Worm (Caenorhabditis elegans) whole organism, young adult: Measurements from ENCODE around the gene ZK353.3.

Experiments used
- B0019.2 ChIP-seq: fragments of 200-800 bp; sonication (Bioruptor generic); conservative IDR thresholded peaks from 2 replicates; pipeline ENCODE4 v1.3.6; 2022; ENCODE audit warnings: missing genetic modification reagents, missing genetic modification characterization, missing compliant biosample characterization
- B0035.1 ChIP-seq: sonication (generic microtip); optimal IDR thresholded peaks from 2 replicates; lab custom pipeline; 2016; ENCODE audit warnings: missing genetic modification characterization, mild to moderate bottlenecking, missing compliant biosample characterization, missing genotype, missing genetic modification reagents
- D2030.7 ChIP-seq: fragments of 200-800 bp; sonication (Bioruptor generic); IDR thresholded peaks from 2 replicates; pipeline ENCODE4 v1.3.6; 2022; ENCODE audit warnings: missing genetic modification reagents, missing genetic modification characterization, missing compliant biosample characterization
- F23B12.7 ChIP-seq: sonication (generic microtip); optimal IDR thresholded peaks from 2 replicates; lab custom pipeline; 2017; ENCODE audit warnings: missing genetic modification characterization, mild to moderate bottlenecking, missing compliant biosample characterization, antibody characterized with exemption, moderate library complexity; ENCODE audit not compliant: insufficient read depth
- F33H1.4 ChIP-seq: fragments of 200-800 bp; sonication (Bioruptor generic); IDR thresholded peaks from 2 replicates; pipeline ENCODE4 v1.3.6; 2022; ENCODE audit warnings: missing genetic modification reagents, missing genetic modification characterization, missing compliant biosample characterization
- F52B5.7 ChIP-seq: sonication (generic microtip); optimal IDR thresholded peaks from 2 replicates; lab custom pipeline; 2016; ENCODE audit warnings: mild to moderate bottlenecking, missing genetic modification characterization, missing compliant biosample characterization
- F57A8.1 ChIP-seq: fragments of 200-800 bp; sonication (Bioruptor generic); optimal IDR thresholded peaks from 2 replicates; lab custom pipeline; 2018; ENCODE audit warnings: mild to moderate bottlenecking, missing genetic modification characterization, moderate library complexity, missing compliant biosample characterization
- K11D2.4 ChIP-seq: fragments of 200-800 bp; sonication (Bioruptor generic); IDR thresholded peaks from 2 replicates; pipeline ENCODE4 v1.3.6; 2022; ENCODE audit warnings: missing genetic modification reagents, missing genetic modification characterization, missing compliant biosample characterization
- K12H6.12 ChIP-seq: fragments of 200-800 bp; sonication (Bioruptor generic); optimal IDR thresholded peaks from 2 replicates; lab custom pipeline; 2018; ENCODE audit warnings: mild to moderate bottlenecking, missing genetic modification characterization, missing compliant biosample characterization
- Y67H2A.10 ChIP-seq: fragments of 200-800 bp; sonication (Bioruptor generic); conservative IDR thresholded peaks from 2 replicates; pipeline ENCODE4 v1.3.6; 2022; ENCODE audit warnings: missing genetic modification reagents, missing genetic modification characterization, missing compliant biosample characterization
- Y79H2A.3 ChIP-seq: fragments of 200-800 bp; sonication (Bioruptor generic); conservative IDR thresholded peaks from 2 replicates; pipeline ENCODE4 v1.3.6; 2022; ENCODE audit warnings: missing genetic modification reagents, missing genetic modification characterization, missing compliant biosample characterization
- aptf-2 ChIP-seq: fragments of 200-800 bp; sonication (Bioruptor generic); conservative IDR thresholded peaks from 2 replicates; pipeline ENCODE4 v1.3.6; 2022; ENCODE audit warnings: missing genetic modification reagents, missing genetic modification characterization, missing compliant biosample characterization
- attf-5 ChIP-seq: fragments of 200-800 bp; sonication (Bioruptor generic); optimal IDR thresholded peaks from 2 replicates; lab custom pipeline; 2018; ENCODE audit warnings: mild to moderate bottlenecking, missing genetic modification characterization, missing compliant biosample characterization
- cebp-1 ChIP-seq, 2 experiments: fragments of 200-800 bp in 1 of 2; sonication (Bioruptor generic) in 1 of 2; sonication (generic microtip) in 1 of 2; IDR thresholded peaks in 1 of 2; optimal IDR thresholded peaks in 1 of 2; 2 replicates each; pipeline versions ENCODE4 v1.3.6 to Lab custom; 2017 to 2022; ENCODE audit warnings: missing compliant biosample characterization in 2 of 2, missing genetic modification characterization in 2 of 2, mild to moderate bottlenecking in 1 of 2, missing genetic modification reagents in 1 of 2, moderate library complexity in 1 of 2
- cebp-2 ChIP-seq: fragments of 200-800 bp; sonication (Bioruptor generic); IDR thresholded peaks from 2 replicates; pipeline ENCODE4 v1.3.6; 2022; ENCODE audit warnings: missing genetic modification characterization, missing compliant biosample characterization
- ceh-27 ChIP-seq: fragments of 200-800 bp; sonication (Bioruptor generic); optimal IDR thresholded peaks from 2 replicates; lab custom pipeline; 2018; ENCODE audit warnings: mild to moderate bottlenecking, missing genetic modification characterization, moderate library complexity, missing compliant biosample characterization
- ceh-40 ChIP-seq: fragments of 200-800 bp; sonication (Bioruptor generic); IDR thresholded peaks from 2 replicates; pipeline ENCODE4 v1.3.6; 2022; ENCODE audit warnings: missing genetic modification characterization, missing compliant biosample characterization
- dox-1 ChIP-seq: fragments of 200-800 bp; sonication (Bioruptor generic); IDR thresholded peaks from 2 replicates; pipeline ENCODE4 v1.3.6; 2022; ENCODE audit warnings: missing genetic modification reagents, missing genetic modification characterization, missing compliant biosample characterization
- dpff-1 ChIP-seq: sonication (generic microtip); optimal IDR thresholded peaks from 2 replicates; lab custom pipeline; 2017; ENCODE audit warnings: mild to moderate bottlenecking, missing genetic modification characterization, missing compliant biosample characterization
- efl-1 ChIP-seq: fragments of 150-350 bp; optimal IDR thresholded peaks from 2 replicates; lab custom pipeline; 2014; ENCODE audit warnings: missing biosample characterization, missing genetic modification reagents, missing genetic modification characterization
- gei-17 ChIP-seq: fragments of 200-800 bp; sonication (Bioruptor generic); optimal IDR thresholded peaks from 2 replicates; lab custom pipeline; 2018; ENCODE audit warnings: mild to moderate bottlenecking, missing genetic modification characterization, missing compliant biosample characterization
- him-1 ChIP-seq: sonication (generic microtip); optimal IDR thresholded peaks from 2 replicates; lab custom pipeline; 2016; ENCODE audit warnings: missing genotype, missing genetic modification reagents, missing genetic modification characterization, missing compliant biosample characterization
- hlh-12 ChIP-seq: sonication (generic microtip); optimal IDR thresholded peaks from 2 replicates; lab custom pipeline; 2016; ENCODE audit warnings: missing genetic modification characterization, missing compliant biosample characterization
- hlh-26 ChIP-seq: fragments of 200-800 bp; sonication (Bioruptor generic); conservative IDR thresholded peaks from 2 replicates; pipeline ENCODE4 v1.3.6; 2022; ENCODE audit warnings: missing genetic modification reagents, missing genetic modification characterization, missing compliant biosample characterization
- hmg-1.2 ChIP-seq: fragments of 200-800 bp; sonication (Bioruptor generic); IDR thresholded peaks from 2 replicates; pipeline ENCODE4 v1.3.6; 2022; ENCODE audit warnings: missing genetic modification reagents, missing genetic modification characterization, missing compliant biosample characterization
- hsf-1 ChIP-seq: fragments of 200-800 bp; sonication (Bioruptor generic); IDR thresholded peaks from 2 replicates; pipeline ENCODE4 v1.3.6; 2022; ENCODE audit warnings: missing genetic modification reagents, missing genetic modification characterization, missing compliant biosample characterization
- let-607 ChIP-seq, 2 experiments: fragments of 200-800 bp in 1 of 2; sonication (Bioruptor generic) in 1 of 2; sonication (generic microtip) in 1 of 2; optimal IDR thresholded peaks; 2 replicates each; lab custom pipeline; 2016 to 2018; ENCODE audit warnings: mild to moderate bottlenecking in 2 of 2, missing compliant biosample characterization in 2 of 2, missing genetic modification characterization in 2 of 2, moderate library complexity in 2 of 2, missing genotype in 1 of 2
- madf-10 ChIP-seq: sonication (generic microtip); optimal IDR thresholded peaks from 2 replicates; lab custom pipeline; 2016; ENCODE audit warnings: mild to moderate bottlenecking, missing genetic modification characterization, missing compliant biosample characterization
- madf-6 ChIP-seq: fragments of 200-800 bp; sonication (Bioruptor generic); IDR thresholded peaks from 2 replicates; pipeline ENCODE4 v1.3.6; 2022; ENCODE audit warnings: missing genetic modification reagents, missing genetic modification characterization, missing compliant biosample characterization
- madf-8 ChIP-seq: fragments of 200-800 bp; sonication (Bioruptor generic); conservative IDR thresholded peaks from 2 replicates; pipeline ENCODE4 v1.3.6; 2022; ENCODE audit warnings: missing genetic modification reagents, missing genetic modification characterization, missing compliant biosample characterization
- mxl-1 ChIP-seq: sonication (generic microtip); optimal IDR thresholded peaks from 2 replicates; lab custom pipeline; 2016; ENCODE audit warnings: missing genetic modification characterization, missing compliant biosample characterization
- nfya-2 ChIP-seq: fragments of 200-800 bp; sonication (Bioruptor generic); IDR thresholded peaks from 2 replicates; pipeline ENCODE4 v1.3.6; 2022; ENCODE audit warnings: missing genetic modification reagents, missing genetic modification characterization, missing compliant biosample characterization
- nfyb-1 ChIP-seq: fragments of 200-800 bp; sonication (Bioruptor generic); IDR thresholded peaks from 2 replicates; pipeline ENCODE4 v1.3.6; 2022; ENCODE audit warnings: missing genetic modification reagents, missing genetic modification characterization, missing compliant biosample characterization
- nhr-120 ChIP-seq: fragments of 200-800 bp; sonication (Bioruptor generic); IDR thresholded peaks from 2 replicates; pipeline ENCODE4 v1.3.6; 2022; ENCODE audit warnings: missing genetic modification characterization, missing compliant biosample characterization
- nhr-27 ChIP-seq: fragments of 200-800 bp; sonication (Bioruptor generic); optimal IDR thresholded peaks from 2 replicates; lab custom pipeline; 2018; ENCODE audit warnings: mild to moderate bottlenecking, missing genetic modification characterization, moderate library complexity, missing compliant biosample characterization
- nhr-80 ChIP-seq: sonication (generic microtip); optimal IDR thresholded peaks from 2 replicates; lab custom pipeline; 2016; ENCODE audit warnings: missing genetic modification characterization, missing compliant biosample characterization
- pha-4 ChIP-seq: fragments of 150-350 bp; sonication (generic microtip); optimal IDR thresholded peaks from 2 replicates; lab custom pipeline; 2014; ENCODE audit warnings: missing biosample characterization, missing genetic modification reagents, missing genetic modification characterization
- rec-8 ChIP-seq, 2 experiments: sonication (generic microtip); optimal IDR thresholded peaks; 2 replicates each; lab custom pipeline; 2016; ENCODE audit warnings: mild to moderate bottlenecking in 2 of 2, missing genetic modification characterization in 2 of 2, missing genetic modification reagents in 2 of 2, missing genotype in 2 of 2, missing biosample characterization in 1 of 2, missing compliant biosample characterization in 1 of 2, moderate library complexity in 1 of 2
- rpc-1 ChIP-seq, 2 experiments: fragments of 150-350 bp in 1 of 2; sonication (generic microtip) in 1 of 2; optimal IDR thresholded peaks; 2 replicates each; lab custom pipeline; 2014 to 2018; ENCODE audit warnings: missing biosample characterization in 1 of 2, missing genetic modification characterization in 1 of 2, missing genetic modification reagents in 1 of 2, missing genotype in 1 of 2
- sea-2 ChIP-seq: fragments of 200-800 bp; sonication (Bioruptor generic); IDR thresholded peaks from 2 replicates; pipeline ENCODE4 v1.3.6; 2022; ENCODE audit warnings: missing genetic modification characterization, missing compliant biosample characterization
- snpc-4 ChIP-seq, 5 experiments: fragments of 150-350 bp in 1 of 5; sonication (generic microtip) in 4 of 5; optimal IDR thresholded peaks; 2 replicates each; lab custom pipeline; 2014 to 2018; ENCODE audit warnings: missing genetic modification characterization in 5 of 5, missing biosample characterization in 3 of 5, antibody characterized with exemption in 2 of 5, mild to moderate bottlenecking in 2 of 5, missing compliant biosample characterization in 2 of 5, missing genotype in 2 of 5, moderate library complexity in 2 of 5, missing genetic modification reagents in 1 of 5
- tbp1 ChIP-seq: fragments of 200-800 bp; sonication (Bioruptor generic); optimal IDR thresholded peaks from 2 replicates; lab custom pipeline; 2018; ENCODE audit warnings: mild to moderate bottlenecking, missing genetic modification characterization, missing compliant biosample characterization
- tbx-9 ChIP-seq: sonication (generic microtip); optimal IDR thresholded peaks from 2 replicates; lab custom pipeline; 2016; ENCODE audit warnings: borderline replicate concordance, missing genetic modification characterization, inconsistent platforms, missing compliant biosample characterization
- tlf-1 ChIP-seq: fragments of 200-800 bp; sonication (Bioruptor generic); optimal IDR thresholded peaks from 2 replicates; lab custom pipeline; 2018; ENCODE audit warnings: mild to moderate bottlenecking, missing genetic modification characterization, missing compliant biosample characterization
- unc-62 ChIP-seq: fragments of 150-350 bp; optimal IDR thresholded peaks from 2 replicates; lab custom pipeline; 2014; ENCODE audit warnings: missing biosample characterization, missing genetic modification reagents, missing genetic modification characterization
- zfh-2 ChIP-seq: fragments of 200-800 bp; sonication (Bioruptor generic); conservative IDR thresholded peaks from 2 replicates; pipeline ENCODE4 v1.3.6; 2022; ENCODE audit warnings: missing genetic modification reagents, missing genetic modification characterization, missing compliant biosample characterization
- zim-3 ChIP-seq: sonication (generic microtip); optimal IDR thresholded peaks from 2 replicates; lab custom pipeline; 2017; ENCODE audit warnings: mild to moderate bottlenecking, missing genetic modification characterization, moderate library complexity, missing compliant biosample characterization

ZK353.3 gene

DNA sequence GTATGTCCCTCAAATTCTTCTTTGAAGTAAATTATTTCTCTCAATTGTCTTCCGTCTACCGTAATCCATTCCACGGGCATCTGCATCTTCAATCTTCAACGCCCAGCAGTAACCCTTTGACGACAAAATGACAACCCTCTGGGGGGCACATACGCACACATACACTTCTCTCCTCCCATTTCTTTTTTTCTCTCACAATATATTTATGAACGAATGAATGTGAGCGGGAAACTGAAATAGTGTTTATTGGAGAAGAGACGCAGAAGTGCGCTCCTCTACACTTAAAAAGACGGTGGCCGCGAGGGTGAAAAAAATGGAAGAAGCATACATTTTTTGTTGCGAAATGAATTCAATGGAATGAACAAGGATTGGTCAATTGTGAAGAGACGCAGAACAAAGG is 16.2 kb downstream of the ZK353.3 start (continued):
- TF ChIP-seq dox-1 (GFP tag; lab: Robert Waterston, UW) (peak; percentile 80; the same call in 1 of the 2 replicates), B0035.1 (no peak), madf-10 (tag; lab: Kevin White, UChicago) (peak; percentile 3), nhr-80 (tag; lab: Kevin White, UChicago) (peak; percentile 96), unc-62 (GFP tag; lab: Kevin White, UChicago) (no peak), ceh-27 (GFP tag; lab: Kevin White, UChicago) (peak; percentile 35), let-607 (tag; optimal IDR thresholded peaks at IDR 0.05; lab: Kevin White, UChicago) (peak; percentile 10 to 15), ceh-40 (GFP tag; lab: Robert Waterston, UW) (no peak), zim-3 (tag; lab: Kevin White, UChicago) (no peak), rec-8 (tag; optimal IDR thresholded peaks at IDR 0.05; lab: Kevin White, UChicago) (no peak), zfh-2 (GFP tag; lab: Robert Waterston, UW) (no peak), nfyb-1 (0 out of 2 replicates have a peak, but pooled peaks have one; percentile 43), D2030.7 (GFP tag; lab: Robert Waterston, UW) (no peak), snpc-4 (GFP tag; optimal IDR thresholded peaks at IDR 0.05; lab: Kevin White, UChicago) (no peak), snpc-4 (tag; optimal IDR thresholded peaks at IDR 0.05; lab: Kevin White, UChicago) (peak in 3 of 4 experiments; percentile 2 to 52 (median 18)), K11D2.4 (GFP tag; lab: Robert Waterston, UW) (0 out of 2 replicates have a peak, but pooled peaks have one; percentile 25), tbp1 (peak; percentile 37), F23B12.7 (tag; lab: Kevin White, UChicago) (peak; percentile 13), dpff-1 (no peak), him-1 (tag; lab: Kevin White, UChicago) (peak; percentile 6), B0019.2 (GFP tag; lab: Robert Waterston, UW) (no peak), sea-2 (no peak), hlh-26 (GFP tag; lab: Robert Waterston, UW) (no peak), tbx-9 (tag; lab: Kevin White, UChicago) (no peak), hmg-1.2 (peak; percentile 78), pha-4 (tag; lab: Kevin White, UChicago) (peak; percentile 56), F57A8.1 (GFP tag; lab: Kevin White, UChicago) (no peak), nfya-2 (no peak), cebp-2 (GFP tag; lab: Robert Waterston, UW) (no peak), Y67H2A.10 (GFP tag; lab: Robert Waterston, UW) (no peak), madf-8 (no peak), K12H6.12 (tag; lab: Kevin White, UChicago) (peak; percentile 67), Y79H2A.3 (GFP tag; lab: Robert Waterston, UW) (no peak), rpc-1 (optimal IDR thresholded peaks at IDR 0.05; lab: Kevin White, UChicago) (no peak), rpc-1 (tag; optimal IDR thresholded peaks at IDR 0.05; lab: Kevin White, UChicago) (no peak), madf-6 (GFP tag; lab: Robert Waterston, UW) (peak; percentile 32; the same call in 1 of the 2 replicates), gei-17 (no peak), F52B5.7 (tag; lab: Kevin White, UChicago) (no peak), nhr-120 (GFP tag; lab: Robert Waterston, UW) (no peak), efl-1 (GFP tag; lab: Kevin White, UChicago) (no peak), cebp-1 (GFP tag; IDR thresholded peaks at IDR 0.05; lab: Robert Waterston, UW) (peak; percentile 90), cebp-1 (tag; optimal IDR thresholded peaks at IDR 0.05; lab: Kevin White, UChicago) (peak; percentile 94), nhr-27 (no peak), hlh-12 (no peak), F33H1.4 (no peak), attf-5 (GFP tag; lab: Kevin White, UChicago) (peak; percentile 88), aptf-2 (no peak), hsf-1 (GFP tag; lab: Robert Waterston, UW) (no peak), mxl-1 (no peak), tlf-1 (GFP tag; lab: Kevin White, UChicago) (no peak)
